Worm (Caenorhabditis elegans) whole organism, late embryonic: ENCODE data around the gene C25E10.16.

ENCODE experiments used
- ama-1 ChIP-seq: fragments of 150-350 bp; optimal IDR thresholded peaks from 2 replicates; lab custom pipeline; 2014
- ceh-24 ChIP-seq: sonication (generic microtip); optimal IDR thresholded peaks from 2 replicates; lab custom pipeline; 2016; ENCODE audit warnings: mild to moderate bottlenecking, missing genetic modification characterization, missing compliant biosample characterization
- nfya-1 ChIP-seq: sonication (generic microtip); optimal IDR thresholded peaks from 2 replicates; lab custom pipeline; 2017; ENCODE audit warnings: missing genetic modification characterization, mild to moderate bottlenecking, missing compliant biosample characterization, antibody characterized with exemption, moderate library complexity
- nhr-11 ChIP-seq: fragments of 150-350 bp; optimal IDR thresholded peaks from 2 replicates; lab custom pipeline; 2014; ENCODE audit warnings: missing biosample characterization, missing genetic modification characterization
- pag-3 ChIP-seq: sonication (generic microtip); optimal IDR thresholded peaks from 2 replicates; lab custom pipeline; 2016; ENCODE audit warnings: missing compliant biosample characterization, missing genetic modification characterization, borderline replicate concordance
- pqm-1 ChIP-seq: sonication (generic microtip); optimal IDR thresholded peaks from 2 replicates; lab custom pipeline; 2016; ENCODE audit warnings: missing genetic modification characterization, missing compliant biosample characterization
- ztf-16 ChIP-seq: sonication (generic microtip); optimal IDR thresholded peaks from 2 replicates; lab custom pipeline; 2017; ENCODE audit warnings: missing genetic modification characterization, missing compliant biosample characterization

ce11 chrV:9094060-9094628 is 34.8 kb upstream of the C25E10.16 start:
- no peak for TF ChIP-seq pqm-1 (tag; lab: Kevin White, UChicago)
- no peak for TF ChIP-seq nhr-11 (tag; lab: Kevin White, UChicago)
- TF ChIP-seq pag-3 = no peak
- TF ChIP-seq ceh-24 = no peak
- TF ChIP-seq ama-1 = no peak
- no peak for TF ChIP-seq ztf-16
- no peak for TF ChIP-seq nfya-1 (tag; lab: Kevin White, UChicago)
